Worm (Caenorhabditis elegans) whole organism, midembryonic: ENCODE measurements around the gene ZK1010.12.

ENCODE experiments used
- cog-1 ChIP-seq: sonication (generic microtip); optimal IDR thresholded peaks from 2 replicates; lab custom pipeline; 2016; ENCODE audit warnings: missing genetic modification characterization, missing compliant biosample characterization
- flt-1 ChIP-seq: fragments of 200-800 bp; sonication (Bioruptor generic); IDR thresholded peaks from 2 replicates; pipeline ENCODE4 v1.3.6; 2022; ENCODE audit warnings: missing genetic modification characterization, missing compliant biosample characterization
- klf-2 ChIP-seq: fragments of 200-800 bp; sonication (Bioruptor generic); conservative IDR thresholded peaks from 2 replicates; pipeline ENCODE4 v1.3.6; 2022; ENCODE audit warnings: missing genetic modification reagents, missing genetic modification characterization, missing compliant biosample characterization
- med-1 ChIP-seq: sonication (generic microtip); optimal IDR thresholded peaks from 2 replicates; lab custom pipeline; 2017; ENCODE audit warnings: missing genetic modification characterization, mild to moderate bottlenecking, missing compliant biosample characterization, antibody characterized with exemption, missing genetic modification reagents; ENCODE audit not compliant: insufficient read depth
- tab-1 ChIP-seq: fragments of 200-800 bp; sonication (Bioruptor generic); IDR thresholded peaks from 2 replicates; pipeline ENCODE4 v1.3.6; 2022; ENCODE audit warnings: missing genetic modification characterization, missing compliant biosample characterization
- ztf-23 ChIP-seq: fragments of 200-800 bp; sonication (Bioruptor generic); IDR thresholded peaks from 2 replicates; pipeline ENCODE4 v1.3.6; 2022; ENCODE audit warnings: missing genetic modification reagents, missing genetic modification characterization, missing compliant biosample characterization
- ztf-29 ChIP-seq: fragments of 200-800 bp; sonication (Bioruptor generic); IDR thresholded peaks from 2 replicates; pipeline ENCODE4 v1.3.6; 2022; ENCODE audit warnings: missing genetic modification reagents, missing genetic modification characterization, missing compliant biosample characterization

DNA sequence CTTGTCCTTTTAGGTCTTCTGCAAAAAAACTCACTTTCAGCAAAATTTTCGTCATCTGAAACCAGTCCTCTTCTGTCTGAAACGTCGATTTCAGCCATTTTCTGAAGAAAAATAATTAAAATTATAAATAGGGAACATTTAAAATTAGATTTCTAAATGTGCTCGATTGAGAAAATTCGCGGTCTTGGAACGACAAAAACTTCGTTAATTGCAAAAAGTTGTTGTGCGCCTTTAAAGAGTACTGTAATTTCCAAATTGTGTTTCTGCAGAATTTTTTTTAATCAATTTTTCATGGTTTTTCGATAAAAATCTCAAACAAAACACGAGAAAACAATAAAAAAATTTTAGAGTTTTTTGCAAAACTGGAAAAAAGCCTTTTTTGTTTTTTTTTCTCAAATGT is 24.2 kb upstream of the ZK1010.12 start, which contains the start of gene ttm-1:
- TF ChIP-seq tab-1 (GFP tag; lab: Robert Waterston, UW) = no peak
- TF ChIP-seq cog-1 = no peak
- no peak for TF ChIP-seq med-1 (GFP tag; lab: Kevin White, UChicago)
- no peak for TF ChIP-seq ztf-29
- TF ChIP-seq klf-2 (GFP tag; lab: Robert Waterston, UW) = no peak
- TF ChIP-seq ztf-23 (GFP tag; lab: Robert Waterston, UW) = no peak
- no peak for TF ChIP-seq flt-1 (GFP tag; lab: Robert Waterston, UW)
